Worm (Caenorhabditis elegans): Measurements from ENCODE around the gene D1046.2.

D1046.2 gene

ce11 chrIV:8949078-8950039 is 23.5 kb upstream of the D1046.2 start (continued):
- no peak for TF ChIP-seq him-1 (tag; optimal IDR thresholded peaks at IDR 0.05)
- TF ChIP-seq ets-4 (GFP tag; optimal IDR thresholded peaks at IDR 0.05), result no peak
- TF ChIP-seq tbp1 (GFP tag; optimal IDR thresholded peaks at IDR 0.05), result peak; percentile 45
- TF ChIP-seq nfya-1 (tag; optimal IDR thresholded peaks at IDR 0.05; ENCODE audit: borderline replicate concordance, insufficient read depth), result no peak
- peak; percentile 19 for TF ChIP-seq die-1 (tag; optimal IDR thresholded peaks at IDR 0.05)

- TF ChIP-seq lin-35 (GFP tag; optimal IDR thresholded peaks at IDR 0.05) (peak in 1 of 3 experiments; percentile 17), lin-54 (GFP tag; optimal IDR thresholded peaks at IDR 0.05) (no peak), K12H6.12 (tag; optimal IDR thresholded peaks at IDR 0.05) (peak; percentile 33), somi-1 (GFP tag; optimal IDR thresholded peaks at IDR 0.05) (peak; percentile 13)
Measured at ce11 chrIV:8947146-8947545, 21.3 kb upstream of the D1046.2 start.

- TF ChIP-seq sdz-38 (tag; optimal IDR thresholded peaks at IDR 0.05) (no peak), F33H1.4 (GFP tag; IDR thresholded peaks at IDR 0.05) (no peak), madf-8 (GFP tag; conservative IDR thresholded peaks at IDR 0.05) (no peak), gei-17 (GFP tag; optimal IDR thresholded peaks at IDR 0.05) (no peak), tbx-9 (tag; optimal IDR thresholded peaks at IDR 0.05; ENCODE audit: borderline replicate concordance) (no peak), lsy-27 (tag; optimal IDR thresholded peaks at IDR 0.05; ENCODE audit: borderline replicate concordance, insufficient read depth) (no peak)
Measured at ce11 chrIV:8943430-8943829, 17.6 kb upstream of the D1046.2 start.

- no peak for TF ChIP-seq sdz-38 (tag; optimal IDR thresholded peaks at IDR 0.05)
Measured at ce11 chrIV:8933575-8933974, 7.7 kb upstream of the D1046.2 start, which contains the start of gene D1046.4. Gene D1046.4 (plus strand): TSS chrIV:8933875.

ce11 chrIV:8929942-8930492 is 4.2 kb upstream of the D1046.2 start, which contains the start of the genes D1046.18 and slc-25A26:
Gene D1046.18 (plus strand): TSS chrIV:8930242.
Gene slc-25A26 (plus strand): TSS chrIV:8930442.
- no peak for TF ChIP-seq tbp1 (GFP tag; optimal IDR thresholded peaks at IDR 0.05)
- TF ChIP-seq Y56A3A.18 (GFP tag; IDR thresholded peaks at IDR 0.05), result no peak
- TF ChIP-seq ztf-18 (tag; optimal IDR thresholded peaks at IDR 0.05), result no peak
- TF ChIP-seq bed-2 (GFP tag; IDR thresholded peaks at IDR 0.05), result no peak
- TF ChIP-seq ceh-79 (tag; optimal IDR thresholded peaks at IDR 0.05), result no peak
- TF ChIP-seq Y67H2A.10 (GFP tag; conservative IDR thresholded peaks at IDR 0.05), result no peak
- TF ChIP-seq Y95B8A.8 (GFP tag; IDR thresholded peaks at IDR 0.05), result no peak
- no peak for TF ChIP-seq ceh-40 (GFP tag; IDR thresholded peaks at IDR 0.05)
- TF ChIP-seq madf-8 (GFP tag; conservative IDR thresholded peaks at IDR 0.05), result no peak
- no peak for TF ChIP-seq cebp-2 (GFP tag; IDR thresholded peaks at IDR 0.05)
- no peak for TF ChIP-seq madf-10 (tag; optimal IDR thresholded peaks at IDR 0.05)
- TF ChIP-seq him-1 (tag; optimal IDR thresholded peaks at IDR 0.05), result no peak
- TF ChIP-seq sea-2 (GFP tag; IDR thresholded peaks at IDR 0.05), result no peak

ce11 chrIV:8927093-8927492 is 1.2 kb upstream of the D1046.2 start:
- peak; percentile 97 for TF ChIP-seq lin-26 (GFP tag; IDR thresholded peaks at IDR 0.05)
- peak; percentile 89 for TF ChIP-seq snpc-3.4 (tag; optimal IDR thresholded peaks at IDR 0.05)
- peak; percentile 73 for TF ChIP-seq nhr-27 (tag; optimal IDR thresholded peaks at IDR 0.05)
- TF ChIP-seq ama-1 (optimal IDR thresholded peaks at IDR 0.05), result no peak
- TF ChIP-seq ama-1 (GFP tag; optimal IDR thresholded peaks at IDR 0.05), result peak; percentile 83 to 89
- TF ChIP-seq hlh-12 (tag; optimal IDR thresholded peaks at IDR 0.05), result no peak
- TF ChIP-seq C17E4.6 (GFP tag; IDR thresholded peaks at IDR 0.05), result peak; percentile 60
- 0 out of 2 replicates have a peak, but pooled peaks have one; percentile 51 for TF ChIP-seq Y67H2A.10 (GFP tag; conservative IDR thresholded peaks at IDR 0.05)
- TF ChIP-seq attf-5 (GFP tag; optimal IDR thresholded peaks at IDR 0.05), result peak; percentile 90
- no peak for TF ChIP-seq egl-18 (GFP tag; IDR thresholded peaks at IDR 0.05)
- peak; percentile 91 for TF ChIP-seq rcor-1 (GFP tag; IDR thresholded peaks at IDR 0.05)
- TF ChIP-seq aptf-2 (GFP tag; conservative IDR thresholded peaks at IDR 0.05), result no peak
- TF ChIP-seq Y53F4B.3 (GFP tag; IDR thresholded peaks at IDR 0.05), result 0 out of 2 replicates have a peak, but pooled peaks have one; percentile 15
- TF ChIP-seq dpl-1 (GFP tag; optimal IDR thresholded peaks at IDR 0.05), result peak; percentile 11
